Fruit fly (Drosophila melanogaster): ENCODE measurements around the gene Mob2.
A peak's percentile ranks its signal among the peaks of the same experiment; 100 is the strongest.

The Mob2 gene

DNA sequence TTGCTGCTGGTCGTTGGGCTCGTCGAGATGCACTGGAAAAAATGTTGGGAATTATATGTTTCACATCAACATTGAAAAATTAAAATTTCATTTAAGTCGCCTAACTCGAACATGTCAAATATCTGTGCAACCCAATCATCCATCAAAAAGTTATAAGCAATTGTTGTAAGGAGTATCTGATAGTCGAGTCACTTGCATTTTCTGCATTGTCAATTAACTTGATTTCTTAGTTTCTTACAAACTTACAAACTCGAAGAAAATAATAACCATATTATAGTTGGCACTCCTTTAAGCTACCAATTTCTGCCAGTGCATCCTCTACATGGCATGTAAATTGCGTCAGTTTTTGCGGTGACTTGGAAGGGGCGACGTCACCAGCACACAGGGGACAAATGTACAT is 78.9 kb downstream of the Mob2 start (continued):
- TF ChIP-seq MTF-1 (GFP tag; optimal IDR thresholded peaks at IDR 0.05; ENCODE audit: borderline replicate concordance) (no peak), CG4424 (GFP tag; optimal IDR thresholded peaks at IDR 0.05) (peak; percentile 4), CG8765 (GFP tag; IDR thresholded peaks at IDR 0.05) (no peak), CoRest (tag; optimal IDR thresholded peaks at IDR 0.05) (peak; percentile 27), CG9609 (GFP tag; optimal IDR thresholded peaks at IDR 0.05) (peak; percentile 27), Tbp (GFP tag; optimal IDR thresholded peaks at IDR 0.05) (no peak), CG12104 (GFP tag; optimal IDR thresholded peaks at IDR 0.05) (peak; percentile 10), CG15514 (GFP tag; optimal IDR thresholded peaks at IDR 0.05) (peak; percentile 17), CG4707 (GFP tag; optimal IDR thresholded peaks at IDR 0.05) (no peak), PHDP (tag; optimal IDR thresholded peaks at IDR 0.05) (peak; percentile 41), CG18764 (GFP tag; optimal IDR thresholded peaks at IDR 0.05) (peak; percentile 30), gem (tag; optimal IDR thresholded peaks at IDR 0.05) (peak; percentile 72), psq (GFP tag; optimal IDR thresholded peaks at IDR 0.05) (no peak), prd (optimal IDR thresholded peaks at IDR 0.05) (no peak), prd (GFP tag; IDR thresholded peaks at IDR 0.05) (peak; percentile 61; the same call in 2 of the 3 replicates), CG34422 (GFP tag; IDR thresholded peaks at IDR 0.05) (0 out of 3 replicates have a peak, but pooled peaks have one; percentile 32), CG8924 (tag; optimal IDR thresholded peaks at IDR 0.05) (peak; percentile 45), CG12769 (tag; optimal IDR thresholded peaks at IDR 0.05) (no peak), HLH3B (GFP tag; IDR thresholded peaks at IDR 0.05) (no peak), dmrt11E (tag; optimal IDR thresholded peaks at IDR 0.05) (peak; percentile 41), HLH4C (GFP tag; IDR thresholded peaks at IDR 0.05; ENCODE audit: partially characterized antibody) (peak; percentile 44; the same call in 1 of the 3 replicates), CrebB (tag; optimal IDR thresholded peaks at IDR 0.05) (no peak), sima (GFP tag; optimal IDR thresholded peaks at IDR 0.05) (no peak), CG14014 (GFP tag; IDR thresholded peaks at IDR 0.05) (no peak), Six4 (GFP tag; optimal IDR thresholded peaks at IDR 0.05) (peak; percentile 20), HmgZ (tag; optimal IDR thresholded peaks at IDR 0.05) (no peak), Fer1 (GFP tag; optimal IDR thresholded peaks at IDR 0.05) (peak; percentile 28), bcd (GFP tag; optimal IDR thresholded peaks at IDR 0.05) (peak; percentile 39), CG6813 (GFP tag; optimal IDR thresholded peaks at IDR 0.05) (peak; percentile 45), dan (GFP tag; IDR thresholded peaks at IDR 0.05) (no peak), ci (GFP tag; IDR thresholded peaks at IDR 0.05) (no peak), E2f1 (GFP tag; IDR thresholded peaks at IDR 0.05) (peak; percentile 43; the same call in 1 of the 2 replicates), CG17829 (tag; optimal IDR thresholded peaks at IDR 0.05) (peak; percentile 55), tll (GFP tag; optimal IDR thresholded peaks at IDR 0.05) (no peak), CkIIα-i1 (GFP tag; IDR thresholded peaks at IDR 0.05) (no peak), nmo (GFP tag; optimal IDR thresholded peaks at IDR 0.05) (peak; percentile 65), CG7987 (GFP tag; optimal IDR thresholded peaks at IDR 0.05) (no peak), zfh2 (GFP tag; optimal IDR thresholded peaks at IDR 0.05) (no peak), fd3F (GFP tag; optimal IDR thresholded peaks at IDR 0.05) (no peak), az2 (GFP tag; optimal IDR thresholded peaks at IDR 0.05) (peak; percentile 46), CG14860 (GFP tag; IDR thresholded peaks at IDR 0.05; ENCODE audit: partially characterized antibody) (no peak; the same call in 2 of the 3 replicates), aop (GFP tag; IDR thresholded peaks at IDR 0.05) (no peak), pan (optimal IDR thresholded peaks at IDR 0.05) (no peak), pan (GFP tag; optimal IDR thresholded peaks at IDR 0.05 in 1 of 2, IDR thresholded peaks at IDR 0.05 in 1 of 2) (peak in 1 of 2 experiments; percentile 23), CG12659 (GFP tag; optimal IDR thresholded peaks at IDR 0.05) (peak; percentile 1), NFAT (GFP tag; IDR thresholded peaks at IDR 0.05) (0 out of 2 replicates have a peak, but pooled peaks have one; percentile 2), CG4820 (GFP tag; optimal IDR thresholded peaks at IDR 0.05) (peak; percentile 45), CG8388 (GFP tag; optimal IDR thresholded peaks at IDR 0.05) (peak; percentile 45), sens (GFP tag) (peak; percentile 79), CG17361 (GFP tag; IDR thresholded peaks at IDR 0.05) (peak; percentile 61), ranshi (GFP tag; IDR thresholded peaks at IDR 0.05) (peak; percentile 4; the same call in 1 of the 2 replicates)

All from whole organism, embryonic.